Fruit fly (Drosophila melanogaster): Measurements from ENCODE around the gene Acp32CD.

The Acp32CD gene

dm6 chr2L:11038918-11039317, 23.5 kb downstream of the Acp32CD start:
- TF ChIP-seq CG7045 (GFP tag; optimal IDR thresholded peaks at IDR 0.05), result no peak
- TF ChIP-seq CG14711 (tag; optimal IDR thresholded peaks at IDR 0.05), result no peak
- TF ChIP-seq kay (GFP tag; ENCODE audit: borderline replicate concordance), result no peak
- TF ChIP-seq CG1620 (GFP tag; optimal IDR thresholded peaks at IDR 0.05), result no peak
- no peak for TF ChIP-seq pad (GFP tag; optimal IDR thresholded peaks at IDR 0.05)
- no peak for TF ChIP-seq bab1 (GFP tag; optimal IDR thresholded peaks at IDR 0.05)
- no peak for TF ChIP-seq CG7101 (tag; optimal IDR thresholded peaks at IDR 0.05)
- TF ChIP-seq ovo (GFP tag; optimal IDR thresholded peaks at IDR 0.05), result no peak
- TF ChIP-seq tj (GFP tag; optimal IDR thresholded peaks at IDR 0.05), result no peak

- TF ChIP-seq Mnt (GFP tag; optimal IDR thresholded peaks at IDR 0.05), result no peak
- no peak for TF ChIP-seq Clk (GFP tag; optimal IDR thresholded peaks at IDR 0.05)
- TF ChIP-seq Hr96 (GFP tag; optimal IDR thresholded peaks at IDR 0.05), result no peak
- no peak for TF ChIP-seq ovo (GFP tag; optimal IDR thresholded peaks at IDR 0.05)
- no peak for TF ChIP-seq CG7045 (GFP tag; optimal IDR thresholded peaks at IDR 0.05)
- no peak for TF ChIP-seq tj (GFP tag; optimal IDR thresholded peaks at IDR 0.05)
- TF ChIP-seq CG1620 (GFP tag; optimal IDR thresholded peaks at IDR 0.05), result no peak
- no peak for TF ChIP-seq Crg-1 (GFP tag; optimal IDR thresholded peaks at IDR 0.05)
- no peak for TF ChIP-seq CG33017 (tag; optimal IDR thresholded peaks at IDR 0.05)
- no peak for TF ChIP-seq CG14711 (tag; optimal IDR thresholded peaks at IDR 0.05)
- TF ChIP-seq CG11617 (GFP tag; optimal IDR thresholded peaks at IDR 0.05), result no peak
- TF ChIP-seq cic (GFP tag; optimal IDR thresholded peaks at IDR 0.05), result no peak
- no peak for TF ChIP-seq pad (GFP tag; optimal IDR thresholded peaks at IDR 0.05)
- TF ChIP-seq CG7101 (tag; optimal IDR thresholded peaks at IDR 0.05), result no peak
- TF ChIP-seq kay (GFP tag; ENCODE audit: borderline replicate concordance), result no peak
- no peak for TF ChIP-seq cnc (optimal IDR thresholded peaks at IDR 0.05)
- no peak for TF ChIP-seq CG5204 (GFP tag; optimal IDR thresholded peaks at IDR 0.05)
Measured at dm6 chr2L:11039548-11040144, 24.2 kb downstream of the Acp32CD start.

- TF ChIP-seq Crg-1 (GFP tag; optimal IDR thresholded peaks at IDR 0.05) (no peak), CG14711 (tag; optimal IDR thresholded peaks at IDR 0.05) (no peak), CG1620 (GFP tag; optimal IDR thresholded peaks at IDR 0.05) (no peak), Clk (GFP tag; optimal IDR thresholded peaks at IDR 0.05) (no peak), kay (GFP tag; ENCODE audit: borderline replicate concordance) (no peak), Hr96 (GFP tag; optimal IDR thresholded peaks at IDR 0.05) (no peak), bab1 (GFP tag; optimal IDR thresholded peaks at IDR 0.05) (no peak), cic (GFP tag; optimal IDR thresholded peaks at IDR 0.05) (no peak), CG7045 (GFP tag; optimal IDR thresholded peaks at IDR 0.05) (no peak), CG5204 (GFP tag; optimal IDR thresholded peaks at IDR 0.05) (no peak), CG12768 (GFP tag; optimal IDR thresholded peaks at IDR 0.05) (no peak), pad (GFP tag; optimal IDR thresholded peaks at IDR 0.05) (no peak), CG33017 (tag; optimal IDR thresholded peaks at IDR 0.05) (no peak), CG7101 (tag; optimal IDR thresholded peaks at IDR 0.05) (no peak)
Measured at dm6 chr2L:11041074-11041473, 25.7 kb downstream of the Acp32CD start.

- TF ChIP-seq CG33017 (tag; optimal IDR thresholded peaks at IDR 0.05), result no peak
- no peak for TF ChIP-seq CG12768 (GFP tag; optimal IDR thresholded peaks at IDR 0.05)
- TF ChIP-seq pad (GFP tag; optimal IDR thresholded peaks at IDR 0.05), result no peak
- TF ChIP-seq kay (GFP tag; ENCODE audit: borderline replicate concordance), result no peak
- no peak for TF ChIP-seq Clk (GFP tag; optimal IDR thresholded peaks at IDR 0.05)
- TF ChIP-seq CG5204 (GFP tag; optimal IDR thresholded peaks at IDR 0.05), result no peak
- no peak for TF ChIP-seq Hr96 (GFP tag; optimal IDR thresholded peaks at IDR 0.05)
- no peak for TF ChIP-seq CG1620 (GFP tag; optimal IDR thresholded peaks at IDR 0.05)
Measured at dm6 chr2L:11041785-11042184, 26.4 kb downstream of the Acp32CD start.

dm6 chr2L:11044678-11045466, 29.5 kb downstream of the Acp32CD start:
- peak; percentile 63 for TF ChIP-seq CG11617 (GFP tag; optimal IDR thresholded peaks at IDR 0.05)
- peak; percentile 91 for TF ChIP-seq cic (GFP tag; optimal IDR thresholded peaks at IDR 0.05)
- peak; percentile 29 for TF ChIP-seq Hr96 (GFP tag; optimal IDR thresholded peaks at IDR 0.05)
- TF ChIP-seq Clk (GFP tag; optimal IDR thresholded peaks at IDR 0.05), result no peak
- TF ChIP-seq pad (GFP tag; optimal IDR thresholded peaks at IDR 0.05), result peak; percentile 34
- no peak for TF ChIP-seq CG1620 (GFP tag; optimal IDR thresholded peaks at IDR 0.05)
- peak; percentile 50 for TF ChIP-seq ovo (GFP tag; optimal IDR thresholded peaks at IDR 0.05)
- peak; percentile 58 for TF ChIP-seq CG12768 (GFP tag; optimal IDR thresholded peaks at IDR 0.05)
- TF ChIP-seq tj (GFP tag; optimal IDR thresholded peaks at IDR 0.05), result no peak
- TF ChIP-seq Mnt (GFP tag; optimal IDR thresholded peaks at IDR 0.05), result peak; percentile 16
- peak; percentile 89 for TF ChIP-seq kay (GFP tag; ENCODE audit: borderline replicate concordance)
- peak; percentile 47 for TF ChIP-seq CG7101 (tag; optimal IDR thresholded peaks at IDR 0.05)
- TF ChIP-seq bab1 (GFP tag; optimal IDR thresholded peaks at IDR 0.05), result no peak
- peak; percentile 56 for TF ChIP-seq CG5204 (GFP tag; optimal IDR thresholded peaks at IDR 0.05)
- peak; percentile 65 for TF ChIP-seq Crg-1 (GFP tag; optimal IDR thresholded peaks at IDR 0.05)
- TF ChIP-seq cnc (optimal IDR thresholded peaks at IDR 0.05), result no peak
- TF ChIP-seq CG14711 (tag; optimal IDR thresholded peaks at IDR 0.05), result peak; percentile 22
- peak; percentile 27 for TF ChIP-seq toe (GFP tag; optimal IDR thresholded peaks at IDR 0.05)
- TF ChIP-seq CG7045 (GFP tag; optimal IDR thresholded peaks at IDR 0.05), result peak; percentile 46
- TF ChIP-seq CG33017 (tag; optimal IDR thresholded peaks at IDR 0.05), result peak; percentile 70

- TF ChIP-seq CG1620 (GFP tag; optimal IDR thresholded peaks at IDR 0.05) (no peak), kay (GFP tag; ENCODE audit: borderline replicate concordance) (peak; percentile 66)
Measured at dm6 chr2L:11045467-11045914, 30.1 kb downstream of the Acp32CD start.

Measured in whole organism, adult.